Worm (Caenorhabditis elegans) whole organism, young adult: ENCODE measurements around the gene K08H2.5.

ENCODE experiments used
- B0336.3 ChIP-seq: fragments of 200-800 bp; sonication (Bioruptor generic); IDR thresholded peaks from 2 replicates; pipeline ENCODE4 v1.3.6; 2022; ENCODE audit warnings: missing genetic modification characterization, missing compliant biosample characterization
- C06A6.2 ChIP-seq: fragments of 200-800 bp; sonication (Bioruptor generic); conservative IDR thresholded peaks from 2 replicates; pipeline ENCODE4 v1.3.6; 2022; ENCODE audit warnings: missing genetic modification characterization, missing compliant biosample characterization
- F10E7.11 ChIP-seq: sonication (generic microtip); optimal IDR thresholded peaks from 2 replicates; lab custom pipeline; 2017; ENCODE audit warnings: mild to moderate bottlenecking, missing genetic modification characterization, moderate library complexity, missing compliant biosample characterization
- F22D6.2 ChIP-seq: sonication (generic microtip); optimal IDR thresholded peaks from 2 replicates; lab custom pipeline; 2016; ENCODE audit warnings: mild to moderate bottlenecking, missing genetic modification characterization, missing compliant biosample characterization
- F37B4.10 ChIP-seq: fragments of 200-800 bp; sonication (Bioruptor generic); IDR thresholded peaks from 2 replicates; pipeline ENCODE4 v1.3.6; 2022; ENCODE audit warnings: missing genetic modification characterization, missing compliant biosample characterization
- F55B11.4 ChIP-seq: sonication (generic microtip); optimal IDR thresholded peaks from 2 replicates; lab custom pipeline; 2016; ENCODE audit warnings: missing compliant biosample characterization, missing genetic modification characterization, borderline replicate concordance; ENCODE audit not compliant: insufficient read depth
- F57A8.1 ChIP-seq: fragments of 200-800 bp; sonication (Bioruptor generic); optimal IDR thresholded peaks from 2 replicates; lab custom pipeline; 2018; ENCODE audit warnings: mild to moderate bottlenecking, missing genetic modification characterization, moderate library complexity, missing compliant biosample characterization
- K12H6.12 ChIP-seq: fragments of 200-800 bp; sonication (Bioruptor generic); optimal IDR thresholded peaks from 2 replicates; lab custom pipeline; 2018; ENCODE audit warnings: mild to moderate bottlenecking, missing genetic modification characterization, missing compliant biosample characterization
- Y56A3A.18 ChIP-seq: fragments of 200-800 bp; sonication (Bioruptor generic); IDR thresholded peaks from 2 replicates; pipeline ENCODE4 v1.3.6; 2022; ENCODE audit warnings: missing genetic modification reagents, missing genetic modification characterization, missing compliant biosample characterization
- ama-1 ChIP-seq, 3 experiments: fragments of 150-350 bp in 1 of 3; sonication (generic microtip) in 2 of 3; optimal IDR thresholded peaks; 2 replicates each; lab custom pipeline; 2014 to 2018; ENCODE audit warnings: missing biosample characterization in 2 of 3, missing genetic modification characterization in 2 of 3, missing genetic modification reagents in 2 of 3
- atf-7 ChIP-seq: sonication (generic microtip); optimal IDR thresholded peaks from 2 replicates; lab custom pipeline; 2017; ENCODE audit warnings: mild to moderate bottlenecking, missing genetic modification characterization, missing compliant biosample characterization
- attf-5 ChIP-seq: fragments of 200-800 bp; sonication (Bioruptor generic); optimal IDR thresholded peaks from 2 replicates; lab custom pipeline; 2018; ENCODE audit warnings: mild to moderate bottlenecking, missing genetic modification characterization, missing compliant biosample characterization
- cebp-1 ChIP-seq, 2 experiments: fragments of 200-800 bp in 1 of 2; sonication (Bioruptor generic) in 1 of 2; sonication (generic microtip) in 1 of 2; IDR thresholded peaks in 1 of 2; optimal IDR thresholded peaks in 1 of 2; 2 replicates each; pipeline versions ENCODE4 v1.3.6 to Lab custom; 2017 to 2022; ENCODE audit warnings: missing compliant biosample characterization in 2 of 2, missing genetic modification characterization in 2 of 2, mild to moderate bottlenecking in 1 of 2, missing genetic modification reagents in 1 of 2, moderate library complexity in 1 of 2
- ceh-27 ChIP-seq: fragments of 200-800 bp; sonication (Bioruptor generic); optimal IDR thresholded peaks from 2 replicates; lab custom pipeline; 2018; ENCODE audit warnings: mild to moderate bottlenecking, missing genetic modification characterization, moderate library complexity, missing compliant biosample characterization
- ceh-91 ChIP-seq: fragments of 200-800 bp; sonication (Bioruptor generic); IDR thresholded peaks from 2 replicates; pipeline ENCODE4 v1.3.6; 2022; ENCODE audit warnings: missing genetic modification reagents, missing genetic modification characterization, missing compliant biosample characterization
- chd-7 ChIP-seq: sonication (generic microtip); optimal IDR thresholded peaks from 2 replicates; lab custom pipeline; 2016; ENCODE audit warnings: mild to moderate bottlenecking, missing genetic modification characterization, moderate library complexity, missing compliant biosample characterization
- dpl-1 ChIP-seq: fragments of 150-350 bp; optimal IDR thresholded peaks from 2 replicates; lab custom pipeline; 2014; ENCODE audit warnings: missing biosample characterization, missing genetic modification reagents, missing genetic modification characterization
- efl-1 ChIP-seq: fragments of 150-350 bp; optimal IDR thresholded peaks from 2 replicates; lab custom pipeline; 2014; ENCODE audit warnings: missing biosample characterization, missing genetic modification reagents, missing genetic modification characterization
- egl-44 ChIP-seq: fragments of 200-800 bp; sonication (Bioruptor generic); IDR thresholded peaks from 2 replicates; pipeline ENCODE4 v1.3.6; 2022; ENCODE audit warnings: missing genetic modification reagents, missing genetic modification characterization, missing compliant biosample characterization
- hmg-1.2 ChIP-seq: fragments of 200-800 bp; sonication (Bioruptor generic); IDR thresholded peaks from 2 replicates; pipeline ENCODE4 v1.3.6; 2022; ENCODE audit warnings: missing genetic modification reagents, missing genetic modification characterization, missing compliant biosample characterization
- lin-26 ChIP-seq: fragments of 200-800 bp; sonication (Bioruptor generic); IDR thresholded peaks from 2 replicates; pipeline ENCODE4 v1.3.6; 2022; ENCODE audit warnings: missing genetic modification reagents, missing genetic modification characterization, missing compliant biosample characterization
- lin-40 ChIP-seq: sonication (generic microtip); optimal IDR thresholded peaks from 2 replicates; lab custom pipeline; 2016; ENCODE audit warnings: missing genetic modification characterization, mild to moderate bottlenecking, missing compliant biosample characterization, missing genotype, missing genetic modification reagents
- lir-1 ChIP-seq: fragments of 200-800 bp; sonication (Bioruptor generic); conservative IDR thresholded peaks from 2 replicates; pipeline ENCODE4 v1.3.6; 2022; ENCODE audit warnings: missing genetic modification reagents, missing genetic modification characterization, missing compliant biosample characterization
- madf-10 ChIP-seq: sonication (generic microtip); optimal IDR thresholded peaks from 2 replicates; lab custom pipeline; 2016; ENCODE audit warnings: mild to moderate bottlenecking, missing genetic modification characterization, missing compliant biosample characterization
- madf-8 ChIP-seq: fragments of 200-800 bp; sonication (Bioruptor generic); conservative IDR thresholded peaks from 2 replicates; pipeline ENCODE4 v1.3.6; 2022; ENCODE audit warnings: missing genetic modification reagents, missing genetic modification characterization, missing compliant biosample characterization
- nfya-1 ChIP-seq: sonication (generic microtip); optimal IDR thresholded peaks from 2 replicates; lab custom pipeline; 2017; ENCODE audit warnings: antibody characterized with exemption, missing compliant biosample characterization, missing genetic modification characterization, borderline replicate concordance; ENCODE audit not compliant: insufficient read depth
- nhr-80 ChIP-seq: sonication (generic microtip); optimal IDR thresholded peaks from 2 replicates; lab custom pipeline; 2016; ENCODE audit warnings: missing genetic modification characterization, missing compliant biosample characterization
- pbrm-1 ChIP-seq: fragments of 200-800 bp; sonication (Bioruptor generic); IDR thresholded peaks from 2 replicates; pipeline ENCODE4 v1.3.6; 2022; ENCODE audit warnings: missing genetic modification reagents, missing genetic modification characterization, missing compliant biosample characterization
- repo-1 ChIP-seq: sonication (generic microtip); optimal IDR thresholded peaks from 2 replicates; lab custom pipeline; 2017; ENCODE audit warnings: mild to moderate bottlenecking, missing genetic modification characterization, missing compliant biosample characterization
- rpc-1 ChIP-seq, 2 experiments: fragments of 150-350 bp in 1 of 2; sonication (generic microtip) in 1 of 2; optimal IDR thresholded peaks; 2 replicates each; lab custom pipeline; 2014 to 2018; ENCODE audit warnings: missing biosample characterization in 1 of 2, missing genetic modification characterization in 1 of 2, missing genetic modification reagents in 1 of 2, missing genotype in 1 of 2
- sea-2 ChIP-seq: fragments of 200-800 bp; sonication (Bioruptor generic); IDR thresholded peaks from 2 replicates; pipeline ENCODE4 v1.3.6; 2022; ENCODE audit warnings: missing genetic modification characterization, missing compliant biosample characterization
- snpc-1.1 ChIP-seq: sonication (generic microtip); optimal IDR thresholded peaks from 2 replicates; lab custom pipeline; 2017; ENCODE audit warnings: missing genetic modification characterization, mild to moderate bottlenecking, missing compliant biosample characterization, antibody characterized with exemption, moderate library complexity, missing genotype, missing genetic modification reagents; ENCODE audit not compliant: insufficient read depth
- snpc-4 ChIP-seq, 5 experiments: fragments of 150-350 bp in 1 of 5; sonication (generic microtip) in 4 of 5; optimal IDR thresholded peaks; 2 replicates each; lab custom pipeline; 2014 to 2018; ENCODE audit warnings: missing genetic modification characterization in 5 of 5, missing biosample characterization in 3 of 5, antibody characterized with exemption in 2 of 5, mild to moderate bottlenecking in 2 of 5, missing compliant biosample characterization in 2 of 5, missing genotype in 2 of 5, moderate library complexity in 2 of 5, missing genetic modification reagents in 1 of 5
- tbp1 ChIP-seq: fragments of 200-800 bp; sonication (Bioruptor generic); optimal IDR thresholded peaks from 2 replicates; lab custom pipeline; 2018; ENCODE audit warnings: mild to moderate bottlenecking, missing genetic modification characterization, missing compliant biosample characterization
- xnd-1 ChIP-seq: sonication (generic microtip); optimal IDR thresholded peaks from 2 replicates; lab custom pipeline; 2016; ENCODE audit warnings: missing genotype, missing genetic modification reagents, missing genetic modification characterization, missing compliant biosample characterization
- zim-3 ChIP-seq: sonication (generic microtip); optimal IDR thresholded peaks from 2 replicates; lab custom pipeline; 2017; ENCODE audit warnings: mild to moderate bottlenecking, missing genetic modification characterization, moderate library complexity, missing compliant biosample characterization
- ztf-18 ChIP-seq: sonication (generic microtip); optimal IDR thresholded peaks from 2 replicates; lab custom pipeline; 2016; ENCODE audit warnings: missing genotype, mild to moderate bottlenecking, missing genetic modification characterization, missing compliant biosample characterization
- ztf-22 ChIP-seq: fragments of 200-800 bp; sonication (Bioruptor generic); optimal IDR thresholded peaks from 2 replicates; lab custom pipeline; 2018; ENCODE audit warnings: mild to moderate bottlenecking, missing genetic modification characterization, moderate library complexity, missing compliant biosample characterization
- ztf-28 ChIP-seq: fragments of 200-800 bp; sonication (Bioruptor generic); IDR thresholded peaks from 2 replicates; pipeline ENCODE4 v1.3.6; 2022; ENCODE audit warnings: missing genetic modification reagents, missing genetic modification characterization, missing compliant biosample characterization

The K08H2.5 gene

ce11 chrX:13257577-13257976, 15.4 kb upstream of the K08H2.5 start, which contains the start of gene K08H2.10 (continued):
- TF ChIP-seq nfya-1 (tag; lab: Kevin White, UChicago) (no peak), Y56A3A.18 (GFP tag; lab: Robert Waterston, UW) (no peak), sea-2 (no peak), pbrm-1 (GFP tag; lab: Robert Waterston, UW) (no peak), ztf-18 (tag; lab: Kevin White, UChicago) (no peak), madf-10 (tag; lab: Kevin White, UChicago) (no peak)

- no peak for TF ChIP-seq dpl-1 (GFP tag; lab: Kevin White, UChicago)
- no peak for TF ChIP-seq ceh-91
- no peak for TF ChIP-seq F10E7.11 (tag; lab: Kevin White, UChicago)
- no peak for TF ChIP-seq madf-10 (tag; lab: Kevin White, UChicago)
- no peak for TF ChIP-seq egl-44 (GFP tag; lab: Robert Waterston, UW)
Measured at ce11 chrX:13251914-13252434, 9.8 kb upstream of the K08H2.5 start, which contains the start of gene nhr-32. Gene nhr-32, plus strand, starts transcription at chrX:13251964.

- TF ChIP-seq lin-26 (no peak), ztf-18 (tag; lab: Kevin White, UChicago) (no peak), chd-7 (tag; lab: Kevin White, UChicago) (no peak), tbp1 (peak; percentile 25), madf-8 (no peak), hmg-1.2 (GFP tag; lab: Robert Waterston, UW) (peak; percentile 71; the same call in 1 of the 2 replicates), efl-1 (GFP tag; lab: Kevin White, UChicago) (no peak), C06A6.2 (GFP tag; lab: Robert Waterston, UW) (no peak), B0336.3 (GFP tag; lab: Robert Waterston, UW) (0 out of 2 replicates have a peak, but pooled peaks have one; percentile 24), lin-40 (peak; percentile 48), ztf-28 (no peak), ceh-27 (peak; percentile 74), F37B4.10 (GFP tag; lab: Robert Waterston, UW) (no peak), K12H6.12 (peak; percentile 61), atf-7 (no peak), snpc-1.1 (no peak), repo-1 (tag; lab: Kevin White, UChicago) (no peak), xnd-1 (tag; lab: Kevin White, UChicago) (no peak), lir-1 (GFP tag; lab: Robert Waterston, UW) (no peak), ama-1 (optimal IDR thresholded peaks at IDR 0.05; lab: Kevin White, UChicago) (no peak), ama-1 (GFP tag; optimal IDR thresholded peaks at IDR 0.05; lab: Kevin White, UChicago) (no peak), nhr-80 (tag; lab: Kevin White, UChicago) (peak; percentile 74), cebp-1 (GFP tag; IDR thresholded peaks at IDR 0.05; lab: Robert Waterston, UW) (no peak), cebp-1 (tag; optimal IDR thresholded peaks at IDR 0.05; lab: Kevin White, UChicago) (peak; percentile 60), rpc-1 (optimal IDR thresholded peaks at IDR 0.05; lab: Kevin White, UChicago) (no peak), rpc-1 (tag; optimal IDR thresholded peaks at IDR 0.05; lab: Kevin White, UChicago) (no peak), F57A8.1 (GFP tag; lab: Kevin White, UChicago) (no peak), F55B11.4 (tag; lab: Kevin White, UChicago) (no peak), snpc-4 (GFP tag; optimal IDR thresholded peaks at IDR 0.05; lab: Kevin White, UChicago) (no peak), snpc-4 (tag; optimal IDR thresholded peaks at IDR 0.05; lab: Kevin White, UChicago) (no peak), attf-5 (GFP tag; lab: Kevin White, UChicago) (no peak), ztf-22 (no peak), Y56A3A.18 (GFP tag; lab: Robert Waterston, UW) (no peak), F22D6.2 (no peak), zim-3 (tag; lab: Kevin White, UChicago) (no peak)
- TF ChIP-seq, all 124 proteins: peak for 8
Measured at ce11 chrX:13251354-13251843, 9.3 kb upstream of the K08H2.5 start.
